Worm (Caenorhabditis elegans) whole organism, late embryonic: ENCODE results near the gene clc-9.

Experiments used
- F13H6.1 ChIP-seq: sonication (generic microtip); optimal IDR thresholded peaks from 2 replicates; lab custom pipeline; 2016; ENCODE audit warnings: missing genetic modification characterization, missing compliant biosample characterization
- K02D7.2 ChIP-seq: sonication (generic microtip); optimal IDR thresholded peaks from 2 replicates; lab custom pipeline; 2017; ENCODE audit warnings: mild to moderate bottlenecking, missing genetic modification characterization, missing compliant biosample characterization
- K09A11.1 ChIP-seq: sonication (generic microtip); optimal IDR thresholded peaks from 2 replicates; lab custom pipeline; 2017; ENCODE audit warnings: antibody characterized with exemption, mild to moderate bottlenecking, missing genetic modification characterization, missing compliant biosample characterization; ENCODE audit not compliant: insufficient read depth
- T23F11.4 ChIP-seq: fragments of 200-800 bp; sonication (Bioruptor generic); optimal IDR thresholded peaks from 2 replicates; lab custom pipeline; 2018; ENCODE audit warnings: mild to moderate bottlenecking, missing genetic modification characterization, missing compliant biosample characterization
- ahr-1 ChIP-seq: sonication (generic microtip); optimal IDR thresholded peaks from 2 replicates; lab custom pipeline; 2016; ENCODE audit warnings: missing genetic modification characterization, missing compliant biosample characterization
- ceh-19 ChIP-seq: fragments of 200-800 bp; sonication (Bioruptor generic); optimal IDR thresholded peaks from 2 replicates; lab custom pipeline; 2018; ENCODE audit warnings: mild to moderate bottlenecking, missing genetic modification characterization, missing compliant biosample characterization
- ceh-2 ChIP-seq: sonication (generic microtip); optimal IDR thresholded peaks from 2 replicates; lab custom pipeline; 2016; ENCODE audit warnings: missing genotype, missing genetic modification characterization, missing compliant biosample characterization
- ceh-34 ChIP-seq: sonication (generic microtip); optimal IDR thresholded peaks from 2 replicates; lab custom pipeline; 2016; ENCODE audit warnings: mild to moderate bottlenecking, missing genetic modification characterization, missing compliant biosample characterization
- ceh-45 ChIP-seq: fragments of 200-800 bp; sonication (Bioruptor generic); IDR thresholded peaks from 2 replicates; pipeline ENCODE4 v1.3.6; 2022; ENCODE audit warnings: missing genetic modification reagents, missing genetic modification characterization, missing compliant biosample characterization
- ceh-9 ChIP-seq: sonication (generic microtip); optimal IDR thresholded peaks from 2 replicates; lab custom pipeline; 2016; ENCODE audit warnings: mild to moderate bottlenecking, missing genetic modification characterization, inconsistent platforms, missing compliant biosample characterization
- dmd-4 ChIP-seq: sonication (generic microtip); optimal IDR thresholded peaks from 2 replicates; lab custom pipeline; 2016; ENCODE audit warnings: borderline replicate concordance, missing genetic modification characterization, missing compliant biosample characterization
- dve-1 ChIP-seq: sonication (generic microtip); optimal IDR thresholded peaks from 2 replicates; lab custom pipeline; 2017; ENCODE audit warnings: antibody characterized with exemption, mild to moderate bottlenecking, missing genetic modification characterization, missing compliant biosample characterization
- ets-4 ChIP-seq: sonication (generic microtip); optimal IDR thresholded peaks from 2 replicates; lab custom pipeline; 2016; ENCODE audit warnings: missing genetic modification characterization, missing compliant biosample characterization
- fax-1 ChIP-seq: sonication (generic microtip); optimal IDR thresholded peaks from 2 replicates; lab custom pipeline; 2016; ENCODE audit warnings: missing genotype, missing genetic modification characterization, missing compliant biosample characterization
- fkh-10 ChIP-seq: fragments of 150-350 bp; optimal IDR thresholded peaks from 2 replicates; lab custom pipeline; 2014; ENCODE audit warnings: missing biosample characterization, missing genetic modification reagents, missing genetic modification characterization
- hlh-13 ChIP-seq: fragments of 200-800 bp; sonication (Bioruptor generic); optimal IDR thresholded peaks from 2 replicates; lab custom pipeline; 2018; ENCODE audit warnings: mild to moderate bottlenecking, missing genetic modification characterization, missing compliant biosample characterization
- hlh-15 ChIP-seq: sonication (generic microtip); optimal IDR thresholded peaks from 2 replicates; lab custom pipeline; 2016; ENCODE audit warnings: missing genetic modification characterization, missing compliant biosample characterization
- hlh-8 ChIP-seq: sonication (generic microtip); optimal IDR thresholded peaks from 2 replicates; lab custom pipeline; 2016; ENCODE audit warnings: missing genotype, missing genetic modification characterization, missing compliant biosample characterization
- madf-2 ChIP-seq: sonication (generic microtip); optimal IDR thresholded peaks from 2 replicates; lab custom pipeline; 2017; ENCODE audit warnings: missing genetic modification characterization, missing compliant biosample characterization
- mec-3 ChIP-seq: sonication (generic microtip); optimal IDR thresholded peaks from 2 replicates; lab custom pipeline; 2016; ENCODE audit warnings: borderline replicate concordance, missing genetic modification characterization, missing compliant biosample characterization
- nfya-1 ChIP-seq: sonication (generic microtip); optimal IDR thresholded peaks from 2 replicates; lab custom pipeline; 2017; ENCODE audit warnings: missing genetic modification characterization, mild to moderate bottlenecking, missing compliant biosample characterization, antibody characterized with exemption, moderate library complexity
- odd-2 ChIP-seq: sonication (generic microtip); optimal IDR thresholded peaks from 2 replicates; lab custom pipeline; 2017; ENCODE audit warnings: antibody characterized with exemption, mild to moderate bottlenecking, missing genetic modification characterization, missing compliant biosample characterization
- pag-3 ChIP-seq: sonication (generic microtip); optimal IDR thresholded peaks from 2 replicates; lab custom pipeline; 2016; ENCODE audit warnings: missing compliant biosample characterization, missing genetic modification characterization, borderline replicate concordance
- pat-9 ChIP-seq: fragments of 200-800 bp; sonication (Bioruptor generic); optimal IDR thresholded peaks from 2 replicates; lab custom pipeline; 2018; ENCODE audit warnings: mild to moderate bottlenecking, missing genetic modification characterization, moderate library complexity, missing compliant biosample characterization
- pha-2 ChIP-seq: sonication (generic microtip); optimal IDR thresholded peaks from 2 replicates; lab custom pipeline; 2017; ENCODE audit warnings: mild to moderate bottlenecking, missing genetic modification characterization, missing compliant biosample characterization
- pqm-1 ChIP-seq: sonication (generic microtip); optimal IDR thresholded peaks from 2 replicates; lab custom pipeline; 2016; ENCODE audit warnings: missing genetic modification characterization, missing compliant biosample characterization
- pros-1 ChIP-seq: fragments of 150-350 bp; optimal IDR thresholded peaks from 2 replicates; lab custom pipeline; 2014; ENCODE audit warnings: missing biosample characterization, missing genetic modification reagents, missing genetic modification characterization
- ref-2 ChIP-seq: sonication (generic microtip); optimal IDR thresholded peaks from 2 replicates; lab custom pipeline; 2016; ENCODE audit warnings: missing genetic modification characterization, missing compliant biosample characterization
- syd-9 ChIP-seq: sonication (generic microtip); optimal IDR thresholded peaks from 2 replicates; lab custom pipeline; 2016; ENCODE audit warnings: mild to moderate bottlenecking, missing genetic modification characterization, moderate library complexity, missing compliant biosample characterization
- tbx-7 ChIP-seq: sonication (generic microtip); optimal IDR thresholded peaks from 2 replicates; lab custom pipeline; 2016; ENCODE audit warnings: missing genotype, missing genetic modification characterization, missing compliant biosample characterization
- ttx-3 ChIP-seq: sonication (generic microtip); optimal IDR thresholded peaks from 2 replicates; lab custom pipeline; 2016; ENCODE audit warnings: missing genetic modification reagents, missing genetic modification characterization, missing compliant biosample characterization
- unc-3 ChIP-seq, 2 experiments: fragments of 200-800 bp in 1 of 2; sonication (Bioruptor generic) in 1 of 2; sonication (generic microtip) in 1 of 2; conservative IDR thresholded peaks in 1 of 2; optimal IDR thresholded peaks in 1 of 2; 2 replicates each; pipeline versions ENCODE4 v1.3.6 to Lab custom; 2016 to 2022; ENCODE audit warnings: missing compliant biosample characterization in 2 of 2, missing genetic modification characterization in 2 of 2, missing genetic modification reagents in 1 of 2
- unc-42 ChIP-seq: sonication (generic microtip); optimal IDR thresholded peaks from 2 replicates; lab custom pipeline; 2016; ENCODE audit warnings: missing genotype, missing genetic modification characterization, missing compliant biosample characterization
- ztf-16 ChIP-seq: sonication (generic microtip); optimal IDR thresholded peaks from 2 replicates; lab custom pipeline; 2017; ENCODE audit warnings: missing genetic modification characterization, missing compliant biosample characterization

Gene clc-9

ce11 chrIV:11126028-11126427, 13.3 kb downstream of the clc-9 start:
- TF ChIP-seq mec-3 (tag; lab: Kevin White, UChicago) (no peak), ttx-3 (tag; lab: Kevin White, UChicago) (no peak), hlh-15 (no peak), ztf-16 (tag; lab: Kevin White, UChicago) (no peak), pha-2 (no peak), ceh-19 (no peak), dmd-4 (tag; lab: Kevin White, UChicago) (no peak), pag-3 (no peak), F13H6.1 (tag; lab: Kevin White, UChicago) (no peak), fkh-10 (no peak), odd-2 (no peak), ceh-34 (tag; lab: Kevin White, UChicago) (no peak), ets-4 (no peak), pat-9 (tag; lab: Kevin White, UChicago) (no peak), dve-1 (no peak), ahr-1 (tag; lab: Kevin White, UChicago) (no peak)

- no peak for TF ChIP-seq ceh-9
These were observed 18.0 kb downstream of the clc-9 start for ce11 chrIV:11130774-11131173.

- TF ChIP-seq pqm-1 (tag; lab: Kevin White, UChicago) (no peak), unc-3 (GFP tag; conservative IDR thresholded peaks at IDR 0.05; lab: Robert Waterston, UW) (no peak), unc-3 (tag; optimal IDR thresholded peaks at IDR 0.05; lab: Kevin White, UChicago) (no peak), nfya-1 (tag; lab: Kevin White, UChicago) (no peak), hlh-13 (no peak), ref-2 (no peak), syd-9 (tag; lab: Kevin White, UChicago) (no peak), pros-1 (tag; lab: Kevin White, UChicago) (no peak), K02D7.2 (tag; lab: Kevin White, UChicago) (no peak), tbx-7 (tag; lab: Kevin White, UChicago) (no peak), unc-42 (tag; lab: Kevin White, UChicago) (no peak), fax-1 (no peak), madf-2 (tag; lab: Kevin White, UChicago) (no peak), ceh-45 (GFP tag; lab: Robert Waterston, UW) (no peak), T23F11.4 (no peak), K09A11.1 (tag; lab: Kevin White, UChicago) (no peak), hlh-8 (tag; lab: Kevin White, UChicago) (no peak), ceh-2 (tag; lab: Kevin White, UChicago) (no peak)
These were observed 18.5 kb downstream of the clc-9 start, which contains the start of gene ard-1 for ce11 chrIV:11131268-11131667. Gene ard-1 (plus strand): TSS chrIV:11131279.

ce11 chrIV:11142314-11143227, 29.8 kb downstream of the clc-9 start, which contains the start of gene skih-2:
Gene skih-2 (minus strand): TSS chrIV:11142364.
- TF ChIP-seq nfya-1 (tag; lab: Kevin White, UChicago) = peak; percentile 27
- TF ChIP-seq unc-3 (GFP tag; conservative IDR thresholded peaks at IDR 0.05; lab: Robert Waterston, UW) = no peak
- TF ChIP-seq unc-3 (tag; optimal IDR thresholded peaks at IDR 0.05; lab: Kevin White, UChicago) = no peak
- peak; percentile 90 for TF ChIP-seq ceh-34 (tag; lab: Kevin White, UChicago)
